Fruit fly (Drosophila melanogaster): ENCODE measurements around the gene CG7968.

Gene CG7968

DNA sequence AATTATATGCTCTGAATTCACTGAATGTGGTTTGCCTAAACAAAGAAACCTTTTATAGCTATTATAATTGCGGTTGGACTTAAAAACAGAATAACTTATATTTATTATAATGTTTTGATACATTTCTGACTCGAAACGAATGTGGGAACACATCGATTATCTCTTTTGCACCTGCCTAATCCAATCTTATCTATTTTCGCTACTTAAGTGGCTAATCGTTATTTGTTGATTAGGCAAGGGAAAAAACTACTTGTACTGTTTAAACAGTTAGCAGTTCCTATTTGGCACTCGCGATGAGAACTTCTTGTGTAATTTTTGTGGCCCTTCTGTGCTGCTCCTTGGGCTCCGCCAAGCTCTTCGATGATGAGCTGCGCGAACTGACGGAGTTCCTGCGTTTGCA, at the start of gene CG7968:
Gene CG7968 (plus strand): TSS at position 276 of the 400 bp plus-strand sequence.
- TF ChIP-seq noc (tag; optimal IDR thresholded peaks at IDR 0.05) = no peak

DNA sequence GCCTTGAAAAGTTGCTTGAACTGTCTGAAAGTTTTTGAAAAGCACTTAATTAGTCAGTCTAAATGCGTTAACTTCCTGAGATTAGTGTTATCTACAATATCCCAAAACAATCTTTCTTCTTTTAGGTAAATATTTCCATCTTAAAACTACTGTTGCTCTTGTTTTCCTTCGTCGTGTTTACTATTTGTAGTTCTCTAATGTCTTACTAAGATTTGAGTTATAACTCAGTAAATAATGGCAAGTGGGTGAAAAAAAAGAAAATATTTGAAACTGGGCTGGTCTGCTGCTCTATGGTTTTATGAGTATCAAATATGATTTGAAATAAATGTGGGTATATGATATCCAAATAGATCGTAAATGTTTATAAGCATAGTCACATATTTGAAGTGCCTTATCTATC, 48.0 kb upstream of the CG7968 start:
- TF ChIP-seq noc (tag; optimal IDR thresholded peaks at IDR 0.05) = peak; percentile 46

DNA sequence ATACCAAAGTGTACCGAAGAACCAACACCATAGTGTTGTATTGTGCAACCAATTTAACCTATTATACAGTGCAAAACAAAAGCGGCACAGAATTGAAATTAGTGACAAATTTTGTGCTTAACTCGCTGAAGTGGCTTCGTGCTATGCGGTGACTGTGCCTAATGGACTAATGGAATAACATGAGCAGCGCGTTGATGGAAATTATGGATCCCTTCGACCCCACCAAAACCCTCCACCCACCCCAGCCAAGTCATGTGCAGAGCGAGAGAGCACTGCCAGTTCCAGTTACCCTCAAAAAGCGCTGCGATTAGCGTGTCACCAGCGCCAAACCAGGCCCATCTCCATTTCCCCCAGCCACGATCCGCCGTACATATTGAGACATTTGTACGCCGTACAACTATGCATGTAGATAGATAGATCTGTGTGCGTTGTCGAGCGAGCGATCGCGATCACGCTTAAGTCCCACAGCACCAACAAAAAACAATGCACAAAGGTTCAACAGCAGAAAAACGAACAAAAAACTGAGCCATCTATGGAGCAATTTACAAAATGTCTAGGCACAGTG, 47.0 kb upstream of the CG7968 start:
- no peak for TF ChIP-seq noc (tag; optimal IDR thresholded peaks at IDR 0.05)

DNA sequence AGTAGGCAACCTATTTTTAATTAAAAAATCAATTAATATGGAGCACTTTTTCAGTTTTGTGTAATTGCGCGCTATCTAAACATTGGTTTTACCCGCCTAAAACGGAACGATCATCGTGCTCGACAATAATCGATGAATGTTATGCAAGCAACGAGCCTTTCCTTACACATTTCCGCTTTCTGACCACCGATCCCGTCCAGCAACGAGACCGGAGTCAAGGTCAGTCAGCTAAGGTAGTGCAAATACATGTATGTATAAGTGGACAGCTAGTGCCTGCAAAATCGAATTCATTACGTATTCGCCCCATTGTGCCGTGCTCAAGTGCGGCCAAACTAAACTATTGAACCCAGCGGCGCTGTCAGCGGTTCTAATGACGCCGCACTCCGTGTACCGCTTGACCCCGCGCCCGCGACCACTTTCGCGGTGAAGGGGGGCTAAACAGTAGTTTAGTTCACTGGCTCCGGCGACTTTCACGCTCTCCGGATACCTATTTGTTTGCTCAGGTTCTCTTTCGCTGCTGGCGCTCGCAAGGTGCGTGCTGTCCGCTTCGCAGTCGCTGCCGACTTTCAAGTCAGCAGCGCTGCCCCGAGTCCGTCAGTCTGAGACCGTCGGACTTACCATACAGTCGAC, 46.1 kb upstream of the CG7968 start, which contains the start of gene CAH1:
Gene CAH1 (plus strand): TSS at position 595 of the 630 bp plus-strand sequence.
- TF ChIP-seq noc (tag; optimal IDR thresholded peaks at IDR 0.05) = no peak

DNA sequence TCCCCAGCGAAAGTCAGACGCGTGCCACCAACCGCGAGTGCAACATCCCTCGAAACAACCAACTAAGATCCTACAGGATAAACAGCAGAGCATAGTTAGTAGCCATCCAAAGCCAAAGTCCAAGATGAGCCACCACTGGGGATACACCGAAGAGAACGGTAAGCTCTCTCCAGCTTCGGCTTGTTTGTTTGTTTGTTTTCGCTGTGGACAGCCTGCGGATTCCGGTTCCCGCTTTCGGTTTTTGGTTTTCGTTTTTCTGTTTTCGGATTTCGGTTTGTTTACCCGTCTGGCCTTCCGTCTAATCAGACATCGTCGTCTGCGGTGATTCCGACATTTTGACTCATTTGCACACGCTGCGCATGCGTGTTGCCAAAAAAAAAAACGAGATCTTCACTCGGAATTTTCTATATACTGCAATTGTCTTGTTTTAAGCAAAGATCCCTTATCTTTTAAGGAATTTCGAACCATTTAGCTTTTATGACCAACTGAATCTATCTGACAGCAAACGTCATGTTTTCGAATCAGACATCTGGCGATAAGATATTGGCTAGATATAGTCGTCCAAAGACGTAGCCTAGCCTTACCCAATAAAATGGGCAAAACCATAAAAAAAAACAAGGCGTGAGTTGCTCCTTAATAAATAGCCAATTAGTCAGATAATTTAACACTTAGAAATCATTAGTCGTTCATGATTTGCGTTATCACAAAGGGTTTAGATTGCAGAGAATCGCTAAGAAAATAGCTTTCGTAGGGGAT, 45.2 kb upstream of the CG7968 start:
- TF ChIP-seq noc (tag; optimal IDR thresholded peaks at IDR 0.05) = no peak

DNA sequence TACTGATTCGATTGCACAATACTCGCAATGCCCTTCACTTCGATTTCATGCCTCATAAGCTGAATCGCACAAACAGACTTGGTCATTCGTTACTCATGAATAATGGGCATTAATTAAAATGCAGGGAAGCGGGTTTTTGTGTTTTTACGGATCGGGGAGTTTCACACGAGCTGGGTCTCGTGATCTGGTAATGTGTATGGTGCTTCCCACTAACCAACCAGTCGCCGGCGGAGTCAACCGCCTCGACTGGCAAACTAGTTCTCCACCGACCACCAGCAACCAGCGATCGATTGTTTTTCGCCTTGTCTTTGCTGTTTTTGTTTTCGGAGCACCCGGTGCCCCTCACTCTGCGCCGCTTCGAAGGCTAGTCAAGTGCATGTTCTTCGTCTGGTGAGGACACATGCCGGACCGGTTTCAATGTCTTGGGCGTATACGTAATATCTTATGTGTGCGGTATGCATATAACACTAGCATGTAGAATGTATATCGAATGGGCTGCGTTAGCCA, 44.6 kb upstream of the CG7968 start:
- TF ChIP-seq noc (tag; optimal IDR thresholded peaks at IDR 0.05) = no peak

DNA sequence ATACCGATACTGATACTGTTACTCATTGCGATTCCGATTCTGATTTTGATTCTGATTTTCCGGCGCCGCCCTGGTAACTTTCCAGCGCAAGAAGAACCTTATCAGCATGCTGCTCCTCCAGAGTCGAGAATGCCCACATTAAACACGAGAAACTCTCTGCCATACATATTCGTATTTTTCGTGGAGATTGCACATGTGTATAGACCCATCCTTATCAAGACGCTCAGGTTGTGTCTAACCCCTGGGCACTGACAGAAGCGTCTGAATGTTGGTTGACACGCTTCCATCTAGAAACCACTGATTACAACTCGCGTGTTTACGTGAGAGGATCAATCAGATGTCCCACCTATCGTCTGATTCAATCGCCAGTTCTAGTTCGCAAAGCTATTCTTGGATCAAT, 44.0 kb upstream of the CG7968 start:
- no peak for TF ChIP-seq noc (tag; optimal IDR thresholded peaks at IDR 0.05)

DNA sequence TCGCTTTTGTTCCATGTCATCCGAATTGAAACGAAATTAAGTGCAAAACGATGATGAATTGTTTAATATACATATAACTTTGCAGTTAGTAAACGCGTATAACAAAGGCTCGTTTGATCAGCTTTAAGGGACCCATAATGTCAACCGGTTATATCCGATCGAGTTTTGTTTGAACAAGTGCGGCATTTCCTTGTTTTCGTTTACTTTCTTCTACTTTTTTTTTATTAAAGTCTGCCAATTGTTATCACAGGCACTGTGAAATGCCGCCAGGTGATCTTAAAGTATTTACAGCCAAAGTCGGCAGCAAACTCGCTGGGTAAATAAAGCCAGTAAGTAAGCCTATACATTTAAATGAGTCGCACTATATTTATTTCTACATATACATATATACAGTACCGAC, 42.1 kb upstream of the CG7968 start:
- peak; percentile 32 for TF ChIP-seq noc (tag; optimal IDR thresholded peaks at IDR 0.05)

DNA sequence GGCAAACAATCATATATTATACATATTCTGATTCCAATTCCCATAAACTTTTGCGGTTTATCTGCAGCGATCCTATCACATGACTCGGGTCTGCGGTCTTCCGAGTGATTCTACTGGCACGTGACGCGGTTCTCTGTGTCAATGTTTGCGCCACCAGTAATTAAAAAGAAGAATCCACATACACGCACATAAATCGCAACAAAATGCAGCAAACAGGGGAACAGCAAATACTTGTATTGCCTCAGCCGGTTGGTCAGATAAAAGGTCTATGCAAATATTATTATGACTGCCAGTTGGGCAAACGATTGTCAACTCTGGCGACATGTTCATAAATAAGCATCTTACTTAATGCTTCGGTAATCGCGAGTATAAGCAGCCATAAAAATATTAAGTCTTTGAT, 41.2 kb upstream of the CG7968 start:
- TF ChIP-seq noc (tag; optimal IDR thresholded peaks at IDR 0.05) = no peak

DNA sequence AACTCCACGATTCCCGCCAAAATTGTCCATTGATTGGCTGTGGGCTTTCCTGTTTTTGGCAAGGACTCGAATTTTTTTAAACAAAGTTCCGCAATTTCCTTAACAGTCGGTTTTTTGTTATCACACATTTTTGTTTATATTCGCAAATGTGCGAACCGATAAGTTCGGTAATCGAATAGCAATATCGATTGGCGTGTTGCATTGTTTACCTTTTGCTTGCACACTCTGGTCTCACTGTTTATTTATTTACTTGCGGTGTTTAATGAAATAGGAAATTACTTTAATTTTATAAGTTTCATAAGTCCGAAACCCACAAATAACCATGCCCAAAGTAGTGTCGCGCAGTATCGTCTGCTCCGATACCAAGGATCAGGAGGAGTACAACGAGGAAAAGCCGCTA, 37.9 kb upstream of the CG7968 start, which contains the start of the genes Adat1 and CG16865:
Gene Adat1 (minus strand): TSS at position 152 of the 400 bp plus-strand sequence.
Gene CG16865 (plus strand): TSS at position 200 of the 400 bp plus-strand sequence.
- no peak for TF ChIP-seq noc (tag; optimal IDR thresholded peaks at IDR 0.05)

DNA sequence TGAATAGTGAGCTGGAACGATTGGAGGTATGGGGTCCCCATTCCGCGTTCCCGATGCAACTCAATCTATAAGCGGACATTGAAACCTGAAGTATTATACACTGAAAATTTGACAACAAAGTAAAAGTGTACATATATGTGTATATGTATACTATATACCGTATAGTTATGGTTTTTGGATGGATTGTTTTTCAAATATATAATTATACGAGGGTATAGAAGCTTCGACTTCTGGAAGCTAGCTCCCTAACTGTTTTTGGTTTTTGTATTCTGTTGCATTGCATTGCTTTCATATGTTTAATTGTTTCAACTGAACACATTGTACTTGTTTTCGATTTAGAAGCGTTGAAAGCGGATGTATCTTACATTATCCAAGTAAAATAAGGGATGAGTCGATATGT, 36.0 kb upstream of the CG7968 start, which contains the start of gene CG16888:
Gene CG16888 (minus strand): TSS at position 101 of the 400 bp plus-strand sequence.
- no peak for TF ChIP-seq noc (tag; optimal IDR thresholded peaks at IDR 0.05)

DNA sequence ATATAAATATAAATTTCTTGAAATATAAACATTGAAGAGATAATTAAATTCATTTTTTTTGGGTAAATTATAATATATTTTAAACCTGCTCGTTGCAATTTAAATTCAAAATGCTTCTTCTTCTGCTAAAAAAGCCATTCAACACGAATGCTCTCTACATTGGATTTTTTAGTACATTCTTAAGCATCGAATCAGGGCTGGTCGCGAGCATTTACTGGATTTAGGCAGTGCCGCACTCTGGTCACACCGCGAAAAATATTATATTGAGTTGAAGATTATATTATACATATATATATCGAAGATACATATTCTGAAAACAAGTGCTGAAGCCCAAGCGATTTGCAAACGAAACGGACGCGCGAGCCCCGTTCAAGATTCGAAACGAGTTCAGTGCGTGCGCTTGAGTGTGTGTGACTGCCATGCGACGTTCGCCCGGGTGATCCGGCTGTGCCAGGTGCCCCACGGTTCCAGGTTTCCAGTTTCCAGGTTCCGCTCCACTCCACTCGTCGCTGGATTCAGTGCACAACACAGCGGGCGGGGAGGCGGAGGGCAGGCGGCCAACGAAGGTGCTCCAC, 35.5 kb upstream of the CG7968 start, which contains the start of gene Sos:
Gene Sos (plus strand): TSS at position 213 of the 575 bp plus-strand sequence.
- no peak for TF ChIP-seq noc (tag; optimal IDR thresholded peaks at IDR 0.05)

DNA sequence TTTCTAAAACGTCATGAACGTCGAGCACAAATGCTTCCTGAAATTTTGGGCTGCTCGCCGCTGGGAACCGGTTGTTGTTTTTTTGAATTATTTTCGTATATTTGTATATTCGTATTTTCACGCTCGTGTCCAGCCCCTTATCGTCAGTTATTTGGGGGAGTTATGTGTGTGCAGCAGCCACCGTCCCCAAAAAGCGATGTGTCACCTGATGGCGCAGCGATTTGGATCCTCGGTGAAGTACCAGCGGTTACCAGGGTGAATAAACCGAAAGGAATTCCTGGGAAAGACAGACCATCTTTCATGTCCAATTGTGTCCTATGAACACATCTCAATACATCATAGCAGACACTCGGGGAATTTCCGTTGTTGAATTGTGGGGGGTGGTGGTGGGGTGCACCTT, 29.0 kb upstream of the CG7968 start:
- TF ChIP-seq noc (tag; optimal IDR thresholded peaks at IDR 0.05) = no peak

DNA sequence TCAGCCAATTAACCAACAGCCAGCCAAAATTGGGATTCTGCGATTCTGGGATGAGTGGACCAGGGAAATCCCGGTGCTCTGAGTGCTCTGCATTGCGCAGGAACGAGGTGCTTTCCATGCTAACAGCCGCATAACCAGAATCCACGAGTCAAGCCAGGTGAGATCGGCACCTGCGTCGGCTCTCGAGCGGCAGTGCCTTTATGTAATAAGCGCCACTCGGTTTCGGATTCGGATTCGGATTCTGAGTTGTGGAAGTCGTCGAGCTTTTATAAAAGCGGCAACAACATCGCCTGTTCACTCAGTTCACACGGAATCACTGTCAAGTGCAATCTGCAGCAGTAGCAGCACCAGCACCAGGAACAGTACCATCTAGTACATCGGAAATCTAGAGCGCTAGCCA, 28.3 kb upstream of the CG7968 start, which contains the start of gene b:
Gene b (plus strand): TSS at position 301 of the 400 bp plus-strand sequence.
- TF ChIP-seq noc (tag; optimal IDR thresholded peaks at IDR 0.05) = no peak

DNA sequence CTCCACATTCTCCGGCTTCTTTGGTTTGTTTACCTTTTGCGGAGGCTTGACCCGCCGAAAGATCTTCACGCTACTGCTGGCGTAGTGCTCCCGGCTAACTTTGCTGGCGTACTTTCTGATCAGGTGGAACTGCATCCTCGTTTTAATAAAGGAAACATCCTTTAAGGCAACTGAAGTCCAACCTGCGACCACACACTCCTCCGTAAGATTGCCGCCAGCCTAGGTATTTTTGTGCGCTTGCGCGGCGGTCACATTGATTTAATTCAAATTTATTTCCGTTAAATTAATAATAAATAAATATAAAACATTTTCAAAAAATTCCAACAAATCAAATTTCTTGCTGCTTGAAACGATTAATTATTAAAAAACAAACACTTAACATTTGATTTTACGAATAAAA, 21.6 kb upstream of the CG7968 start, which contains the start of gene PolG1:
Gene PolG1 (minus strand): TSS at position 216 of the 400 bp plus-strand sequence.
- TF ChIP-seq noc (tag; optimal IDR thresholded peaks at IDR 0.05) = no peak

DNA sequence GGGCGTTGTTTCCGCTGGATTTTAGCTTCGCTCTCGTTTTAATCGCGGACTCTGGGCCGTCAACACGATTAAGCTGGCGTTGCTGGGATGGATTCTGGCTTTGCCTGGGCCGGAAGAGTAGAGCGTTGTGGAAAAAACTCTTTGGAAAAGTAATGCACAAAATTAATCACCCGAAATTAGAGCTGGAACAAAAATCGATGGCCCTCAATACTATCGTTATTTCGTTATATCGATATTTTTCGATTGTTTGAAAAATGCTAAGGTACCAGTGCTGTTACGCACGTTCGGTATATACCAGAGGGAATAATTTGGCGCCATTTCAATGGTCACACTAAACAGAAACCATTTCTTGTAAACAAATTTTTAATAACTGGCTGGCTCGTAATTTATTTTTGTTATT, 19.7 kb upstream of the CG7968 start, which contains the start of the genes Arpc1 and Orc5:
Gene Arpc1 (minus strand): TSS at position 202 of the 400 bp plus-strand sequence.
Gene Orc5 (plus strand): TSS at position 298 of the 400 bp plus-strand sequence.
- TF ChIP-seq noc (tag; optimal IDR thresholded peaks at IDR 0.05) = no peak

Data from whole organism, larva.